Fruit fly (Drosophila melanogaster) S2 (cell line): ENCODE measurements around the gene CG13405.

Experiments
- CG8478 ChIP-seq: fragments of >200 bp; optimal IDR thresholded peaks from 2 replicates; lab custom pipeline; 2018
- CTCF ChIP-seq, 2 experiments: fragments of >200 bp; optimal IDR thresholded peaks; 2 replicates each; lab custom pipeline; 2018

dm6 chr3L:47635-48177 is 27.4 kb downstream of the CG13405 start:
- TF ChIP-seq CTCF (optimal IDR thresholded peaks at IDR 0.05; lab: Kevin White, UChicago): no peak
- no peak for TF ChIP-seq CG8478
